Fruit fly (Drosophila melanogaster): ENCODE results near the gene Rsod.

The Rsod gene

DNA sequence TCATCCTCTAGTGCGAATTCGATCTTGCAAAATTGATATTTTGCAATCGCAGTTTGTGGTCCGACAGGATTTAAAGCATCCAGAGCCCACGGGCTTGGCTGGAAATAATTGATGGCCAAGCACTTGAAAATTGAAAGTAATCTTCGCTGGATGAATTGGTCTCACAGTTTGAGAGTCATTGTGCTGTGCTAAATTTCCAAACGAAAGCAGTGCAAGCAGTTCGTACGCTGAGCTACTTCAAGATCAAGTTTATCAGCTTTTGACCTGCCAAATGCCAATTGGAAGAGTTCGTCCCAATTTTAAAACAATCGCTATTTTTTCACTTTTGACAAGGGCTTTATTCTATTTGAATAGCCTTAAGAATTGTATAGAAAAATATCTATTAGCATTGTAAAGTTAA lies 17.1 kb downstream of the Rsod start (continued):
- TF ChIP-seq Elba2 (GFP tag; optimal IDR thresholded peaks at IDR 0.05), result peak; percentile 81

DNA sequence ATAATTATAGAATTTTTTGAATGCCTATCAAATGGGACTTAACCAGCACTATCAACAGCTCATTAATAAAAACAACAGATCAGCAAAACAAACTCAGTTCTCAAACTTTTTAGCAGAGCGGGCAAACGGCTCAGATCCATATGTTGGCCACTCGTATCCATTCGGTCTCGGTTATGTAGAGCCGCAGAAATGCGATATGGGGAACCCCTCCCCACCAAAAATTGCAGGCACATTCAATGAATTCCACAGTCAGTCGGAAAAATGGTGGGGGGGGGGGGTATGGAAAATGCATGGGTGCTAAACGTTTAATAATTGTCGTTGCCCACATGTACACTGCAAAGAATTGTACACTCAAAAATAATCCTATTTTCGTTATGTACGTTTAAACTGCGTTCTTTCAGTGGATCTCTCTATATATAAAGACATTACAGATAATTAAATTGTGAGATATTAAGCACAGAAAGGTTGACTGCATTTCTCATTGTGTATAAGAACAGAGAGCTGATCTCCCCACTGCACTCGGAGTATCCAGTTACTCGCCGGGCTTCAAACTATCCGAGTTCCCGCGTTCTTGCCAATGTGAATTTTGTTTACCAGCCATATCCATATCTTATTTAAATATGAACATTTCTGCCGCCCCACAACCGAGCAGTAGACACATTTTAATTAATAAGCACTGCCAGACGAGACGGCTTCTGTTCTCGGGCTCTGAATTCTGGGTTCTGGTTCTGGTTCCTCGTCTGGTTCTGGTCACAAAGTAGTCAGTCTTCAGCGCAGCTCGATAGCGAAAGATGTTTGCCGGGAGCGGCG lies 19.5 kb downstream of the Rsod start, which contains the start of gene CG15529:
TSS of gene CG15529 (plus strand) at position 760 of the 810 bp plus-strand sequence.
- TF ChIP-seq unc-4 (GFP tag; IDR thresholded peaks at IDR 0.05; ENCODE audit: partially characterized antibody), result no peak
- TF ChIP-seq CG9609 (GFP tag; optimal IDR thresholded peaks at IDR 0.05), result no peak
- TF ChIP-seq HHEX (GFP tag; optimal IDR thresholded peaks at IDR 0.05), result no peak
- no peak for TF ChIP-seq BEAF-32 (GFP tag; optimal IDR thresholded peaks at IDR 0.05)
- TF ChIP-seq Nf-YC (tag; optimal IDR thresholded peaks at IDR 0.05), result no peak
- TF ChIP-seq ap (GFP tag; IDR thresholded peaks at IDR 0.05), result no peak
- TF ChIP-seq sisA (GFP tag; IDR thresholded peaks at IDR 0.05), result peak; percentile 8; the same call in 1 of the 2 replicates
- no peak for TF ChIP-seq p53 (GFP tag; optimal IDR thresholded peaks at IDR 0.05)
- TF ChIP-seq nom (GFP tag; optimal IDR thresholded peaks at IDR 0.05), result peak; percentile 60
- no peak for TF ChIP-seq CG34224 (GFP tag; IDR thresholded peaks at IDR 0.05; ENCODE audit: partially characterized antibody)
- TF ChIP-seq MESR4 (GFP tag; optimal IDR thresholded peaks at IDR 0.05), result no peak
- 0 out of 3 replicates have a peak, but pooled peaks have one; percentile 32 for TF ChIP-seq Dbx (GFP tag; IDR thresholded peaks at IDR 0.05)
- TF ChIP-seq Ets97D (GFP tag; optimal IDR thresholded peaks at IDR 0.05), result no peak
- no peak for TF ChIP-seq Hand (GFP tag; optimal IDR thresholded peaks at IDR 0.05)
- no peak for TF ChIP-seq CG6683 (GFP tag; optimal IDR thresholded peaks at IDR 0.05)
- no peak for TF ChIP-seq Jarid2 (GFP tag; optimal IDR thresholded peaks at IDR 0.05)
- no peak for TF ChIP-seq Atf3 (GFP tag; optimal IDR thresholded peaks at IDR 0.05)
- TF ChIP-seq dm (GFP tag; optimal IDR thresholded peaks at IDR 0.05), result no peak
- TF ChIP-seq Bdp1 (GFP tag; optimal IDR thresholded peaks at IDR 0.05), result no peak
- TF ChIP-seq Dip2 (GFP tag; IDR thresholded peaks at IDR 0.05), result no peak
- no peak for TF ChIP-seq fd102C (GFP tag; optimal IDR thresholded peaks at IDR 0.05)
- no peak for TF ChIP-seq chn (GFP tag; optimal IDR thresholded peaks at IDR 0.05)
- no peak for TF ChIP-seq gsb (GFP tag; IDR thresholded peaks at IDR 0.05)
- TF ChIP-seq CrebB (tag; optimal IDR thresholded peaks at IDR 0.05), result no peak
- no peak for TF ChIP-seq pnt (GFP tag; optimal IDR thresholded peaks at IDR 0.05)
- no peak for TF ChIP-seq CG11723 (GFP tag; optimal IDR thresholded peaks at IDR 0.05)
- no peak for TF ChIP-seq CG6854 (GFP tag; optimal IDR thresholded peaks at IDR 0.05)
- no peak for TF ChIP-seq HLH54F (GFP tag; optimal IDR thresholded peaks at IDR 0.05)
- TF ChIP-seq zfh2 (GFP tag; optimal IDR thresholded peaks at IDR 0.05), result no peak
- no peak for TF ChIP-seq sqz (GFP tag; optimal IDR thresholded peaks at IDR 0.05)
- no peak for TF ChIP-seq odd (GFP tag; optimal IDR thresholded peaks at IDR 0.05)
- TF ChIP-seq CG32772 (GFP tag; IDR thresholded peaks at IDR 0.05), result no peak
- no peak for TF ChIP-seq sug (tag; optimal IDR thresholded peaks at IDR 0.05)
- TF ChIP-seq CG17328 (GFP tag; IDR thresholded peaks at IDR 0.05), result peak; percentile 32; the same call in 1 of the 2 replicates
- TF ChIP-seq CG8765 (GFP tag; IDR thresholded peaks at IDR 0.05), result 0 out of 2 replicates have a peak, but pooled peaks have one; percentile 15
- TF ChIP-seq abd-A (tag; optimal IDR thresholded peaks at IDR 0.05), result no peak
- TF ChIP-seq cg (GFP tag; optimal IDR thresholded peaks at IDR 0.05), result no peak
- peak; percentile 34; the same call in 1 of the 2 replicates for TF ChIP-seq CG32532 (GFP tag; IDR thresholded peaks at IDR 0.05)
- TF ChIP-seq ci (GFP tag; IDR thresholded peaks at IDR 0.05), result 0 out of 3 replicates have a peak, but pooled peaks have one; percentile 39
- TF ChIP-seq bab2 (GFP tag; optimal IDR thresholded peaks at IDR 0.05), result no peak
- TF ChIP-seq kay (GFP tag; optimal IDR thresholded peaks at IDR 0.05), result no peak
- TF ChIP-seq CG30431 (GFP tag; optimal IDR thresholded peaks at IDR 0.05), result no peak
- TF ChIP-seq CG9437 (GFP tag; optimal IDR thresholded peaks at IDR 0.05), result no peak
- TF ChIP-seq CG32767 (GFP tag; IDR thresholded peaks at IDR 0.05), result no peak
- no peak for TF ChIP-seq usp (GFP tag; optimal IDR thresholded peaks at IDR 0.05)
- TF ChIP-seq Hey (tag; optimal IDR thresholded peaks at IDR 0.05), result no peak
- TF ChIP-seq CG11093 (GFP tag; IDR thresholded peaks at IDR 0.05), result no peak

Data from whole organism, embryonic.